Worm (Caenorhabditis elegans) whole organism, young adult: ENCODE measurements around the gene ints-7.

Source experiments
- F49E8.2 ChIP-seq: sonication (generic microtip); optimal IDR thresholded peaks from 3 replicates; lab custom pipeline; 2017; ENCODE audit warnings: missing genetic modification characterization, mild to moderate bottlenecking, missing compliant biosample characterization, antibody characterized with exemption, moderate library complexity; ENCODE audit not compliant: insufficient read depth
- Y53G8AR.9 ChIP-seq: fragments of 200-800 bp; sonication (Bioruptor generic); conservative IDR thresholded peaks from 2 replicates; pipeline ENCODE4 v1.3.6; 2022; ENCODE audit warnings: missing genetic modification reagents, missing genetic modification characterization, missing compliant biosample characterization
- ama-1 ChIP-seq, 3 experiments: fragments of 150-350 bp in 1 of 3; sonication (generic microtip) in 2 of 3; optimal IDR thresholded peaks; 2 replicates each; lab custom pipeline; 2014 to 2018; ENCODE audit warnings: missing biosample characterization in 2 of 3, missing genetic modification characterization in 2 of 3, missing genetic modification reagents in 2 of 3
- athp-1 ChIP-seq: sonication (generic microtip); optimal IDR thresholded peaks from 2 replicates; lab custom pipeline; 2017; ENCODE audit warnings: mild to moderate bottlenecking, missing genetic modification characterization, missing compliant biosample characterization
- cebp-1 ChIP-seq, 2 experiments: fragments of 200-800 bp in 1 of 2; sonication (Bioruptor generic) in 1 of 2; sonication (generic microtip) in 1 of 2; IDR thresholded peaks in 1 of 2; optimal IDR thresholded peaks in 1 of 2; 2 replicates each; pipeline versions ENCODE4 v1.3.6 to Lab custom; 2017 to 2022; ENCODE audit warnings: missing compliant biosample characterization in 2 of 2, missing genetic modification characterization in 2 of 2, mild to moderate bottlenecking in 1 of 2, missing genetic modification reagents in 1 of 2, moderate library complexity in 1 of 2
- dpl-1 ChIP-seq: fragments of 150-350 bp; optimal IDR thresholded peaks from 2 replicates; lab custom pipeline; 2014; ENCODE audit warnings: missing biosample characterization, missing genetic modification reagents, missing genetic modification characterization
- efl-1 ChIP-seq: fragments of 150-350 bp; optimal IDR thresholded peaks from 2 replicates; lab custom pipeline; 2014; ENCODE audit warnings: missing biosample characterization, missing genetic modification reagents, missing genetic modification characterization
- ekl-4 ChIP-seq: fragments of 200-800 bp; sonication (Bioruptor generic); IDR thresholded peaks from 2 replicates; pipeline ENCODE4 v1.3.6; 2022; ENCODE audit warnings: missing genetic modification reagents, missing genetic modification characterization, missing compliant biosample characterization
- him-1 ChIP-seq: sonication (generic microtip); optimal IDR thresholded peaks from 2 replicates; lab custom pipeline; 2016; ENCODE audit warnings: missing genotype, missing genetic modification reagents, missing genetic modification characterization, missing compliant biosample characterization
- hlh-12 ChIP-seq: sonication (generic microtip); optimal IDR thresholded peaks from 2 replicates; lab custom pipeline; 2016; ENCODE audit warnings: missing genetic modification characterization, missing compliant biosample characterization
- hmg-20 ChIP-seq: fragments of 200-800 bp; sonication (Bioruptor generic); IDR thresholded peaks from 2 replicates; pipeline ENCODE4 v1.3.6; 2022; ENCODE audit warnings: missing genetic modification reagents, missing genetic modification characterization, missing compliant biosample characterization
- lin-26 ChIP-seq: fragments of 200-800 bp; sonication (Bioruptor generic); IDR thresholded peaks from 2 replicates; pipeline ENCODE4 v1.3.6; 2022; ENCODE audit warnings: missing genetic modification reagents, missing genetic modification characterization, missing compliant biosample characterization
- lin-35 ChIP-seq, 3 experiments: fragments of 150-350 bp in 2 of 3; sonication (generic microtip) in 1 of 3; optimal IDR thresholded peaks; 2 replicates each; lab custom pipeline; 2014 to 2018; ENCODE audit warnings: missing biosample characterization in 3 of 3, missing genetic modification characterization in 3 of 3, missing genetic modification reagents in 3 of 3
- lin-54 ChIP-seq: fragments of 200-800 bp; sonication (Bioruptor generic); optimal IDR thresholded peaks from 2 replicates; lab custom pipeline; 2018; ENCODE audit warnings: mild to moderate bottlenecking, missing genetic modification characterization, missing compliant biosample characterization
- lsl-1 ChIP-seq: fragments of 200-800 bp; sonication (Bioruptor generic); optimal IDR thresholded peaks from 2 replicates; lab custom pipeline; 2018; ENCODE audit warnings: mild to moderate bottlenecking, missing genetic modification characterization, moderate library complexity, missing compliant biosample characterization
- madf-3 ChIP-seq: fragments of 200-800 bp; sonication (Bioruptor generic); IDR thresholded peaks from 2 replicates; pipeline ENCODE4 v1.3.6; 2022; ENCODE audit warnings: missing genetic modification reagents, missing genetic modification characterization, missing compliant biosample characterization
- madf-8 ChIP-seq: fragments of 200-800 bp; sonication (Bioruptor generic); conservative IDR thresholded peaks from 2 replicates; pipeline ENCODE4 v1.3.6; 2022; ENCODE audit warnings: missing genetic modification reagents, missing genetic modification characterization, missing compliant biosample characterization
- mcd-1 ChIP-seq: fragments of 200-800 bp; sonication (Bioruptor generic); IDR thresholded peaks from 2 replicates; pipeline ENCODE4 v1.3.6; 2022; ENCODE audit warnings: missing genetic modification reagents, missing genetic modification characterization, missing compliant biosample characterization
- mxl-1 ChIP-seq: sonication (generic microtip); optimal IDR thresholded peaks from 2 replicates; lab custom pipeline; 2016; ENCODE audit warnings: missing genetic modification characterization, missing compliant biosample characterization
- nhr-179 ChIP-seq: sonication (generic microtip); optimal IDR thresholded peaks from 2 replicates; lab custom pipeline; 2016; ENCODE audit warnings: mild to moderate bottlenecking, missing genetic modification characterization, missing compliant biosample characterization
- nhr-80 ChIP-seq: sonication (generic microtip); optimal IDR thresholded peaks from 2 replicates; lab custom pipeline; 2016; ENCODE audit warnings: missing genetic modification characterization, missing compliant biosample characterization
- nhr-90 ChIP-seq: sonication (generic microtip); optimal IDR thresholded peaks from 2 replicates; lab custom pipeline; 2016; ENCODE audit warnings: missing genotype, mild to moderate bottlenecking, missing genetic modification characterization, missing compliant biosample characterization
- repo-1 ChIP-seq: sonication (generic microtip); optimal IDR thresholded peaks from 2 replicates; lab custom pipeline; 2017; ENCODE audit warnings: mild to moderate bottlenecking, missing genetic modification characterization, missing compliant biosample characterization
- snpc-3.4 ChIP-seq: sonication (generic microtip); optimal IDR thresholded peaks from 2 replicates; lab custom pipeline; 2017; ENCODE audit warnings: missing genetic modification characterization, mild to moderate bottlenecking, missing compliant biosample characterization, antibody characterized with exemption, moderate library complexity, missing genotype, missing genetic modification reagents
- tbx-9 ChIP-seq: sonication (generic microtip); optimal IDR thresholded peaks from 2 replicates; lab custom pipeline; 2016; ENCODE audit warnings: borderline replicate concordance, missing genetic modification characterization, inconsistent platforms, missing compliant biosample characterization
- unc-130 ChIP-seq: sonication (generic microtip); optimal IDR thresholded peaks from 2 replicates; lab custom pipeline; 2016; ENCODE audit warnings: missing genetic modification reagents, missing genetic modification characterization, missing compliant biosample characterization
- zfh-2 ChIP-seq: fragments of 200-800 bp; sonication (Bioruptor generic); conservative IDR thresholded peaks from 2 replicates; pipeline ENCODE4 v1.3.6; 2022; ENCODE audit warnings: missing genetic modification reagents, missing genetic modification characterization, missing compliant biosample characterization

Gene ints-7

ce11 chrII:11596157-11596740 lies 13.6 kb downstream of the ints-7 start (continued):
- TF ChIP-seq lin-35 (GFP tag; optimal IDR thresholded peaks at IDR 0.05; lab: Kevin White, UChicago) = peak in 1 of 3 experiments; percentile 9
- peak; percentile 40 for TF ChIP-seq dpl-1 (GFP tag; lab: Kevin White, UChicago)
- TF ChIP-seq zfh-2 (GFP tag; lab: Robert Waterston, UW) = no peak
- TF ChIP-seq athp-1 (tag; lab: Kevin White, UChicago) = peak; percentile 60
- peak; percentile 76 for TF ChIP-seq ekl-4 (GFP tag; lab: Robert Waterston, UW)
- TF ChIP-seq F49E8.2 (tag; lab: Kevin White, UChicago) = peak; percentile 75
- no peak for TF ChIP-seq hlh-12 (tag; lab: Kevin White, UChicago)
- TF ChIP-seq snpc-3.4 (tag; lab: Kevin White, UChicago) = peak; percentile 75
- peak; percentile 26 for TF ChIP-seq him-1
- TF ChIP-seq madf-8 (GFP tag; lab: Robert Waterston, UW) = peak; percentile 84
- peak; percentile 64; the same call in 1 of the 2 replicates for TF ChIP-seq Y53G8AR.9 (GFP tag; lab: Robert Waterston, UW)
- peak; percentile 89 for TF ChIP-seq lsl-1 (GFP tag; lab: Kevin White, UChicago)
- TF ChIP-seq cebp-1 (GFP tag; IDR thresholded peaks at IDR 0.05; lab: Robert Waterston, UW) = no peak
- peak; percentile 28 for TF ChIP-seq cebp-1 (tag; optimal IDR thresholded peaks at IDR 0.05; lab: Kevin White, UChicago)
- peak; percentile 69 for TF ChIP-seq lin-54 (GFP tag; lab: Kevin White, UChicago)
- TF ChIP-seq tbx-9 (tag; lab: Kevin White, UChicago) = no peak
- no peak for TF ChIP-seq mxl-1 (tag; lab: Kevin White, UChicago)
- TF ChIP-seq unc-130 (GFP tag; lab: Kevin White, UChicago) = peak; percentile 25
- TF ChIP-seq ama-1 (optimal IDR thresholded peaks at IDR 0.05; lab: Kevin White, UChicago) = no peak
- peak in 1 of 2 experiments; percentile 22 for TF ChIP-seq ama-1 (GFP tag; optimal IDR thresholded peaks at IDR 0.05; lab: Kevin White, UChicago)
- TF ChIP-seq madf-3 (GFP tag; lab: Robert Waterston, UW) = no peak
- TF ChIP-seq efl-1 (GFP tag; lab: Kevin White, UChicago) = peak; percentile 82
- peak; percentile 37 for TF ChIP-seq repo-1 (tag; lab: Kevin White, UChicago)

- no peak for TF ChIP-seq nhr-80 (tag; lab: Kevin White, UChicago)
- peak; percentile 29 for TF ChIP-seq efl-1 (GFP tag; lab: Kevin White, UChicago)
- TF ChIP-seq lin-54 (GFP tag; lab: Kevin White, UChicago) = peak; percentile 52
- TF ChIP-seq mcd-1 = peak; percentile 63; the same call in 1 of the 2 replicates
- TF ChIP-seq, all 124 proteins: peak for 3
Measured at ce11 chrII:11599751-11600150, 17.1 kb downstream of the ints-7 start, which contains the start of gene npp-5. TSS of gene npp-5 (minus strand) at chrII:11599809.

- TF ChIP-seq hmg-20 (GFP tag; lab: Robert Waterston, UW) = no peak
- no peak for TF ChIP-seq lin-26 (GFP tag; lab: Robert Waterston, UW)
Measured at ce11 chrII:11600711-11601110, 18.1 kb downstream of the ints-7 start, which contains the start of gene F07A11.4. TSS of gene F07A11.4 (plus strand) at chrII:11601011.

- TF ChIP-seq nhr-90 (tag; lab: Kevin White, UChicago) (no peak), zfh-2 (GFP tag; lab: Robert Waterston, UW) (peak; percentile 78)
Measured at ce11 chrII:11602387-11602960, 19.8 kb downstream of the ints-7 start.

ce11 chrII:11604613-11605012 lies 22.0 kb downstream of the ints-7 start:
- TF ChIP-seq nhr-80 (tag; lab: Kevin White, UChicago) = peak; percentile 67
- no peak for TF ChIP-seq nhr-179 (tag; lab: Kevin White, UChicago)
